Worm (Caenorhabditis elegans) whole organism, L4 larva: ENCODE measurements around the gene srj-49.

Source experiments
- D1046.2 ChIP-seq: fragments of 200-800 bp; sonication (Bioruptor generic); IDR thresholded peaks from 2 replicates; pipeline ENCODE4 v1.3.6; 2022; ENCODE audit warnings: missing genetic modification characterization, missing compliant biosample characterization
- F26F4.8 ChIP-seq: fragments of 200-800 bp; sonication (Bioruptor generic); conservative IDR thresholded peaks from 2 replicates; pipeline ENCODE4 v1.3.6; 2022; ENCODE audit warnings: missing genetic modification characterization, missing compliant biosample characterization
- F37D6.2 ChIP-seq: sonication (generic microtip); optimal IDR thresholded peaks from 2 replicates; lab custom pipeline; 2016; ENCODE audit warnings: mild to moderate bottlenecking, missing genetic modification characterization, missing compliant biosample characterization
- R02D3.7 ChIP-seq: fragments of 150-350 bp; sonication (generic microtip); optimal IDR thresholded peaks from 3 replicates; lab custom pipeline; 2014; ENCODE audit warnings: missing biosample characterization, missing genetic modification characterization
- T26A8.4 ChIP-seq: fragments of 200-800 bp; sonication (Bioruptor generic); IDR thresholded peaks from 2 replicates; pipeline ENCODE4 v1.3.6; 2022; ENCODE audit warnings: missing genetic modification characterization, missing compliant biosample characterization
- Y48G9A.11 ChIP-seq: fragments of 200-800 bp; sonication (Bioruptor generic); IDR thresholded peaks from 2 replicates; pipeline ENCODE4 v1.3.6; 2022; ENCODE audit warnings: missing genetic modification reagents, missing genetic modification characterization, missing compliant biosample characterization
- Y5F2A.4 ChIP-seq: fragments of 200-800 bp; sonication (Bioruptor generic); optimal IDR thresholded peaks from 2 replicates; lab custom pipeline; 2018; ENCODE audit warnings: mild to moderate bottlenecking, missing genetic modification characterization, missing compliant biosample characterization
- ZK337.2 ChIP-seq: fragments of 200-800 bp; sonication (Bioruptor generic); IDR thresholded peaks from 2 replicates; pipeline ENCODE4 v1.3.6; 2022; ENCODE audit warnings: missing genetic modification reagents, missing genetic modification characterization, missing compliant biosample characterization
- aha-1 ChIP-seq: fragments of 150-350 bp; peaks from one replicate; lab custom pipeline; 2014; ENCODE audit warnings: missing biosample characterization, missing genetic modification characterization
- aly-2 ChIP-seq: sonication (generic microtip); optimal IDR thresholded peaks from 2 replicates; lab custom pipeline; 2018; ENCODE audit warnings: missing biosample characterization, missing genetic modification characterization
- arid-1 ChIP-seq: fragments of 200-800 bp; sonication (Bioruptor generic); conservative IDR thresholded peaks from 2 replicates; pipeline ENCODE4 v1.3.6; 2022; ENCODE audit warnings: missing genetic modification reagents, missing genetic modification characterization, missing compliant biosample characterization
- ceh-28 ChIP-seq: fragments of 150-350 bp; optimal IDR thresholded peaks from 2 replicates; lab custom pipeline; 2014; ENCODE audit warnings: missing biosample characterization, missing genetic modification reagents, missing genetic modification characterization
- cey-2 ChIP-seq: sonication (generic microtip); optimal IDR thresholded peaks from 3 replicates; lab custom pipeline; 2017; ENCODE audit warnings: missing genetic modification characterization, mild to moderate bottlenecking, missing compliant biosample characterization, antibody characterized with exemption, borderline replicate concordance; ENCODE audit not compliant: insufficient read depth
- daf-16 ChIP-seq, 3 experiments: sonication (generic microtip); optimal IDR thresholded peaks; 2 replicates each; lab custom pipeline; 2016 to 2017; ENCODE audit warnings: missing genetic modification characterization in 3 of 3, missing genetic modification reagents in 3 of 3, mild to moderate bottlenecking in 2 of 3, missing compliant biosample characterization in 2 of 3, missing biosample characterization in 1 of 3, moderate library complexity in 1 of 3
- dmd-9 ChIP-seq: fragments of 200-800 bp; sonication (Bioruptor generic); IDR thresholded peaks from 2 replicates; pipeline ENCODE4 v1.3.6; 2022; ENCODE audit warnings: missing genetic modification reagents, missing genetic modification characterization, missing compliant biosample characterization
- duxl-1 ChIP-seq: sonication (generic microtip); optimal IDR thresholded peaks from 2 replicates; lab custom pipeline; 2016; ENCODE audit warnings: mild to moderate bottlenecking, missing genetic modification characterization, moderate library complexity, missing compliant biosample characterization; ENCODE audit not compliant: poor library complexity
- dve-1 ChIP-seq: sonication (generic microtip); optimal IDR thresholded peaks from 2 replicates; lab custom pipeline; 2017; ENCODE audit warnings: antibody characterized with exemption, mild to moderate bottlenecking, missing genetic modification characterization, missing compliant biosample characterization; ENCODE audit not compliant: insufficient read depth
- egl-43 ChIP-seq: fragments of 200-800 bp; sonication (Bioruptor generic); IDR thresholded peaks from 2 replicates; pipeline ENCODE4 v1.3.6; 2022; ENCODE audit warnings: missing genetic modification reagents, missing genetic modification characterization, missing compliant biosample characterization
- gei-8 ChIP-seq: fragments of 200-800 bp; sonication (Bioruptor generic); optimal IDR thresholded peaks from 2 replicates; lab custom pipeline; 2018; ENCODE audit warnings: mild to moderate bottlenecking, missing genetic modification characterization, missing compliant biosample characterization
- hlh-11 ChIP-seq: fragments of 200-800 bp; sonication (Bioruptor generic); optimal IDR thresholded peaks from 2 replicates; lab custom pipeline; 2018; ENCODE audit warnings: mild to moderate bottlenecking, missing genetic modification characterization, missing compliant biosample characterization
- lin-1 ChIP-seq: fragments of 200-800 bp; sonication (Bioruptor generic); IDR thresholded peaks from 2 replicates; pipeline ENCODE4 v1.3.6; 2022; ENCODE audit warnings: missing genetic modification reagents, missing genetic modification characterization, missing compliant biosample characterization
- nhr-102 ChIP-seq: sonication (generic microtip); optimal IDR thresholded peaks from 2 replicates; lab custom pipeline; 2016; ENCODE audit warnings: mild to moderate bottlenecking, missing genetic modification characterization, moderate library complexity, missing compliant biosample characterization
- nhr-11 ChIP-seq: fragments of 150-350 bp; optimal IDR thresholded peaks from 2 replicates; lab custom pipeline; 2014; ENCODE audit warnings: missing biosample characterization, missing genetic modification characterization
- nhr-41 ChIP-seq: fragments of 200-800 bp; sonication (Bioruptor generic); IDR thresholded peaks from 2 replicates; pipeline ENCODE4 v1.3.6; 2022; ENCODE audit warnings: missing genetic modification reagents, missing genetic modification characterization, missing compliant biosample characterization
- nhr-76 ChIP-seq: fragments of 150-350 bp; optimal IDR thresholded peaks from 2 replicates; lab custom pipeline; 2014; ENCODE audit warnings: missing biosample characterization, missing genetic modification characterization
- sdz-12 ChIP-seq: fragments of 200-800 bp; sonication (Bioruptor generic); optimal IDR thresholded peaks from 2 replicates; lab custom pipeline; 2018; ENCODE audit warnings: mild to moderate bottlenecking, missing genetic modification characterization, missing compliant biosample characterization
- set-16 ChIP-seq: fragments of 200-800 bp; sonication (Bioruptor generic); IDR thresholded peaks from 2 replicates; pipeline ENCODE4 v1.3.6; 2022; ENCODE audit warnings: missing genetic modification reagents, missing genetic modification characterization, missing compliant biosample characterization
- spr-1 ChIP-seq: sonication (generic microtip); optimal IDR thresholded peaks from 2 replicates; lab custom pipeline; 2016; ENCODE audit warnings: mild to moderate bottlenecking, missing genetic modification characterization, missing compliant biosample characterization
- tra-1 ChIP-seq: fragments of 200-800 bp; sonication (Bioruptor generic); IDR thresholded peaks from 2 replicates; pipeline ENCODE4 v1.3.6; 2022; ENCODE audit warnings: missing genetic modification reagents, missing genetic modification characterization, missing compliant biosample characterization
- unc-39 ChIP-seq: sonication (generic microtip); optimal IDR thresholded peaks from 2 replicates; lab custom pipeline; 2017; ENCODE audit warnings: missing biosample characterization, missing genetic modification characterization
- unc-62 ChIP-seq, 3 experiments: fragments of 150-350 bp in 1 of 3; sonication (generic microtip); optimal IDR thresholded peaks in 2 of 3; peaks in 1 of 3; 1 replicate in 1 of 3; 2 replicates in 2 of 3; lab custom pipeline; 2014 to 2017; ENCODE audit warnings: missing biosample characterization in 3 of 3, missing genetic modification characterization in 3 of 3, missing genetic modification reagents in 3 of 3, missing genotype in 1 of 3
- vab-7 ChIP-seq: fragments of 200-800 bp; sonication (Bioruptor generic); IDR thresholded peaks from 2 replicates; pipeline ENCODE4 v1.3.6; 2022; ENCODE audit warnings: missing genetic modification reagents, missing genetic modification characterization, missing compliant biosample characterization
- zag-1 ChIP-seq: fragments of 150-350 bp; optimal IDR thresholded peaks from 2 replicates; lab custom pipeline; 2014; ENCODE audit warnings: missing biosample characterization, missing genetic modification characterization
- zfp-3 ChIP-seq: fragments of 200-800 bp; sonication (Bioruptor generic); conservative IDR thresholded peaks from 2 replicates; pipeline ENCODE4 v1.3.6; 2022; ENCODE audit warnings: missing genetic modification reagents, missing genetic modification characterization, missing compliant biosample characterization
- zip-11 ChIP-seq: fragments of 200-800 bp; sonication (Bioruptor generic); IDR thresholded peaks from 2 replicates; pipeline ENCODE4 v1.3.6; 2022; ENCODE audit warnings: missing genetic modification characterization, missing compliant biosample characterization

srj-49 gene

ce11 chrV:2809443-2809842, 38.7 kb downstream of the srj-49 start:
- no peak for TF ChIP-seq arid-1 (GFP tag; lab: Robert Waterston, UW)
- TF ChIP-seq T26A8.4 (GFP tag; lab: Robert Waterston, UW), result no peak
- no peak for TF ChIP-seq nhr-76 (tag; lab: Kevin White, UChicago)
- TF ChIP-seq nhr-11 (tag; lab: Kevin White, UChicago), result peak; percentile 1
- TF ChIP-seq cey-2 (tag; lab: Kevin White, UChicago), result no peak
- no peak for TF ChIP-seq sdz-12 (GFP tag; lab: Kevin White, UChicago)
- 0 out of 2 replicates have a peak, but pooled peaks have one; percentile 17 for TF ChIP-seq set-16
- TF ChIP-seq nhr-41 (GFP tag; lab: Robert Waterston, UW), result no peak
- peak; percentile 9 for TF ChIP-seq hlh-11 (tag; lab: Kevin White, UChicago)
- no peak for TF ChIP-seq aly-2 (tag; lab: Kevin White, UChicago)
- TF ChIP-seq tra-1 (GFP tag; lab: Robert Waterston, UW), result no peak
- no peak for TF ChIP-seq nhr-102 (tag; lab: Kevin White, UChicago)
- TF ChIP-seq dve-1 (tag; lab: Kevin White, UChicago), result no peak
- no peak for TF ChIP-seq vab-7 (GFP tag; lab: Robert Waterston, UW)
- no peak for TF ChIP-seq Y5F2A.4 (GFP tag; lab: Kevin White, UChicago)
- TF ChIP-seq gei-8 (GFP tag; lab: Kevin White, UChicago), result no peak
- TF ChIP-seq ceh-28, result no peak
- TF ChIP-seq R02D3.7 (tag; lab: Kevin White, UChicago), result no peak
- no peak for TF ChIP-seq dmd-9 (GFP tag; lab: Robert Waterston, UW)
- no peak for TF ChIP-seq duxl-1 (tag; lab: Kevin White, UChicago)
- no peak for TF ChIP-seq zip-11 (GFP tag; lab: Robert Waterston, UW)
- TF ChIP-seq zfp-3, result no peak
- TF ChIP-seq unc-39 (tag; lab: Kevin White, UChicago), result no peak
- no peak for TF ChIP-seq F37D6.2 (tag; lab: Kevin White, UChicago)
- no peak; the same call in 1 of the 2 replicates for TF ChIP-seq Y48G9A.11 (GFP tag; lab: Robert Waterston, UW)
- TF ChIP-seq F26F4.8, result no peak

ce11 chrV:2807760-2808159, 40.4 kb downstream of the srj-49 start, which contains the start of gene ketn-1:
TSS of gene ketn-1 (minus strand) at chrV:2807860.
- TF ChIP-seq aha-1 (tag; lab: Kevin White, UChicago) (peak; percentile 78), lin-1 (no peak)

- TF ChIP-seq hlh-11 (tag; lab: Kevin White, UChicago) (peak; percentile 11), daf-16 (GFP tag; optimal IDR thresholded peaks at IDR 0.05; lab: Kevin White, UChicago) (peak in 1 of 2 experiments; percentile 35), daf-16 (tag; optimal IDR thresholded peaks at IDR 0.05; lab: Kevin White, UChicago) (no peak), set-16 (peak; percentile 48), spr-1 (tag; lab: Kevin White, UChicago) (no peak), F26F4.8 (no peak), egl-43 (GFP tag; lab: Robert Waterston, UW) (no peak)
Measured at ce11 chrV:2803258-2803657, 44.9 kb downstream of the srj-49 start.

ce11 chrV:2801955-2802354, 46.2 kb downstream of the srj-49 start:
- TF ChIP-seq zag-1 (tag; lab: Kevin White, UChicago), result no peak
- no peak for TF ChIP-seq vab-7 (GFP tag; lab: Robert Waterston, UW)
- peak in 1 of 2 experiments; percentile 68 for TF ChIP-seq daf-16 (GFP tag; optimal IDR thresholded peaks at IDR 0.05; lab: Kevin White, UChicago)
- no peak for TF ChIP-seq daf-16 (tag; optimal IDR thresholded peaks at IDR 0.05; lab: Kevin White, UChicago)
- TF ChIP-seq unc-62 (GFP tag; optimal IDR thresholded peaks at IDR 0.05 in 1 of 2; lab: Kevin White, UChicago), result peak in 1 of 2 experiments; percentile 89
- TF ChIP-seq unc-62 (tag; optimal IDR thresholded peaks at IDR 0.05; lab: Kevin White, UChicago), result no peak
- TF ChIP-seq ZK337.2 (GFP tag; lab: Robert Waterston, UW), result no peak
- no peak for TF ChIP-seq nhr-41 (GFP tag; lab: Robert Waterston, UW)
- no peak for TF ChIP-seq D1046.2 (GFP tag; lab: Robert Waterston, UW)
- peak; percentile 14 for TF ChIP-seq hlh-11 (tag; lab: Kevin White, UChicago)
